Worm (Caenorhabditis elegans) whole organism, L4 larva: ENCODE measurements around the gene ten-1.

Source experiments
- F26F4.8 ChIP-seq: fragments of 200-800 bp; sonication (Bioruptor generic); conservative IDR thresholded peaks from 2 replicates; pipeline ENCODE4 v1.3.6; 2022; ENCODE audit warnings: missing genetic modification characterization, missing compliant biosample characterization
- F37D6.2 ChIP-seq: sonication (generic microtip); optimal IDR thresholded peaks from 2 replicates; lab custom pipeline; 2016; ENCODE audit warnings: mild to moderate bottlenecking, missing genetic modification characterization, missing compliant biosample characterization
- T20F7.1 ChIP-seq: fragments of 200-800 bp; sonication (Bioruptor generic); optimal IDR thresholded peaks from 2 replicates; lab custom pipeline; 2018; ENCODE audit warnings: mild to moderate bottlenecking, missing genetic modification characterization, missing compliant biosample characterization
- Y105C5A.15 ChIP-seq: fragments of 200-800 bp; sonication (Bioruptor generic); IDR thresholded peaks from 2 replicates; pipeline ENCODE4 v1.3.6; 2022; ENCODE audit warnings: missing genetic modification characterization, missing compliant biosample characterization
- Y5F2A.4 ChIP-seq: fragments of 200-800 bp; sonication (Bioruptor generic); optimal IDR thresholded peaks from 2 replicates; lab custom pipeline; 2018; ENCODE audit warnings: mild to moderate bottlenecking, missing genetic modification characterization, missing compliant biosample characterization
- ZK337.2 ChIP-seq: fragments of 200-800 bp; sonication (Bioruptor generic); IDR thresholded peaks from 2 replicates; pipeline ENCODE4 v1.3.6; 2022; ENCODE audit warnings: missing genetic modification reagents, missing genetic modification characterization, missing compliant biosample characterization
- aly-2 ChIP-seq: sonication (generic microtip); optimal IDR thresholded peaks from 2 replicates; lab custom pipeline; 2018; ENCODE audit warnings: missing biosample characterization, missing genetic modification characterization
- ceh-20 ChIP-seq: fragments of 200-800 bp; sonication (Bioruptor generic); IDR thresholded peaks from 2 replicates; pipeline ENCODE4 v1.3.6; 2022; ENCODE audit warnings: missing genetic modification reagents, missing genetic modification characterization, missing compliant biosample characterization
- ceh-82 ChIP-seq: sonication (generic microtip); optimal IDR thresholded peaks from 2 replicates; lab custom pipeline; 2017; ENCODE audit warnings: missing biosample characterization, missing genetic modification characterization
- cey-2 ChIP-seq: sonication (generic microtip); optimal IDR thresholded peaks from 3 replicates; lab custom pipeline; 2017; ENCODE audit warnings: missing genetic modification characterization, mild to moderate bottlenecking, missing compliant biosample characterization, antibody characterized with exemption, borderline replicate concordance; ENCODE audit not compliant: insufficient read depth
- ctbp-1 ChIP-seq: fragments of 200-800 bp; sonication (Bioruptor generic); IDR thresholded peaks from 2 replicates; pipeline ENCODE4 v1.3.6; 2022; ENCODE audit warnings: missing genetic modification reagents, missing genetic modification characterization, missing compliant biosample characterization
- daf-12 ChIP-seq: fragments of 150-350 bp; optimal IDR thresholded peaks from 2 replicates; lab custom pipeline; 2014; ENCODE audit warnings: missing biosample characterization, missing genetic modification reagents, missing genetic modification characterization
- daf-19 ChIP-seq: fragments of 200-800 bp; sonication (Bioruptor generic); conservative IDR thresholded peaks from 2 replicates; pipeline ENCODE4 v1.3.6; 2022; ENCODE audit warnings: missing genetic modification characterization, missing compliant biosample characterization
- daf-8 ChIP-seq: fragments of 200-800 bp; sonication (Bioruptor generic); IDR thresholded peaks from 2 replicates; pipeline ENCODE4 v1.3.6; 2022; ENCODE audit warnings: missing genetic modification characterization, missing compliant biosample characterization
- duxl-1 ChIP-seq: sonication (generic microtip); optimal IDR thresholded peaks from 2 replicates; lab custom pipeline; 2016; ENCODE audit warnings: mild to moderate bottlenecking, missing genetic modification characterization, moderate library complexity, missing compliant biosample characterization; ENCODE audit not compliant: poor library complexity
- dve-1 ChIP-seq: sonication (generic microtip); optimal IDR thresholded peaks from 2 replicates; lab custom pipeline; 2017; ENCODE audit warnings: antibody characterized with exemption, mild to moderate bottlenecking, missing genetic modification characterization, missing compliant biosample characterization; ENCODE audit not compliant: insufficient read depth
- egl-43 ChIP-seq: fragments of 200-800 bp; sonication (Bioruptor generic); IDR thresholded peaks from 2 replicates; pipeline ENCODE4 v1.3.6; 2022; ENCODE audit warnings: missing genetic modification reagents, missing genetic modification characterization, missing compliant biosample characterization
- gei-8 ChIP-seq: fragments of 200-800 bp; sonication (Bioruptor generic); optimal IDR thresholded peaks from 2 replicates; lab custom pipeline; 2018; ENCODE audit warnings: mild to moderate bottlenecking, missing genetic modification characterization, missing compliant biosample characterization
- hif-1 ChIP-seq, 2 experiments: sonication (generic microtip); optimal IDR thresholded peaks; 2 replicates each; lab custom pipeline; 2016 to 2017; ENCODE audit warnings: missing compliant biosample characterization in 2 of 2, missing genetic modification characterization in 2 of 2, missing genetic modification reagents in 2 of 2, missing genotype in 2 of 2, mild to moderate bottlenecking in 1 of 2
- hlh-11 ChIP-seq: fragments of 200-800 bp; sonication (Bioruptor generic); optimal IDR thresholded peaks from 2 replicates; lab custom pipeline; 2018; ENCODE audit warnings: mild to moderate bottlenecking, missing genetic modification characterization, missing compliant biosample characterization
- lin-1 ChIP-seq: fragments of 200-800 bp; sonication (Bioruptor generic); IDR thresholded peaks from 2 replicates; pipeline ENCODE4 v1.3.6; 2022; ENCODE audit warnings: missing genetic modification reagents, missing genetic modification characterization, missing compliant biosample characterization
- lin-13 ChIP-seq: fragments of 150-350 bp; optimal IDR thresholded peaks from 2 replicates; lab custom pipeline; 2014; ENCODE audit warnings: missing biosample characterization, missing genetic modification reagents, missing genetic modification characterization
- lin-29 ChIP-seq: fragments of 200-800 bp; sonication (Bioruptor generic); IDR thresholded peaks from 2 replicates; pipeline ENCODE4 v1.3.6; 2022; ENCODE audit warnings: missing genetic modification reagents, missing genetic modification characterization, missing compliant biosample characterization
- lsy-2 ChIP-seq, 2 experiments: fragments of 150-350 bp in 1 of 2; sonication (generic microtip) in 1 of 2; optimal IDR thresholded peaks; 2 replicates each; lab custom pipeline; 2014 to 2017; ENCODE audit warnings: missing biosample characterization in 2 of 2, missing genetic modification characterization in 2 of 2
- madf-9 ChIP-seq: fragments of 200-800 bp; sonication (Bioruptor generic); conservative IDR thresholded peaks from 2 replicates; pipeline ENCODE4 v1.3.6; 2022; ENCODE audit warnings: missing genetic modification reagents, missing genetic modification characterization, missing compliant biosample characterization
- mdl-1 ChIP-seq, 2 experiments: fragments of 150-350 bp in 1 of 2; sonication (generic microtip) in 1 of 2; optimal IDR thresholded peaks; 2 replicates each; lab custom pipeline; 2014 to 2017; ENCODE audit warnings: missing biosample characterization in 2 of 2, missing genetic modification characterization in 2 of 2
- mdt-29 ChIP-seq: fragments of 200-800 bp; sonication (Bioruptor generic); IDR thresholded peaks from 2 replicates; pipeline ENCODE4 v1.3.6; 2022; ENCODE audit warnings: missing genetic modification reagents, missing genetic modification characterization, missing compliant biosample characterization
- mes-2 ChIP-seq: sonication (generic microtip); optimal IDR thresholded peaks from 2 replicates; lab custom pipeline; 2016; ENCODE audit warnings: missing genotype, mild to moderate bottlenecking, missing genetic modification characterization, missing compliant biosample characterization; ENCODE audit not compliant: poor library complexity, severe bottlenecking
- nhr-111 ChIP-seq: fragments of 200-800 bp; sonication (Bioruptor generic); optimal IDR thresholded peaks from 2 replicates; lab custom pipeline; 2018; ENCODE audit warnings: mild to moderate bottlenecking, missing genetic modification characterization, missing compliant biosample characterization
- nhr-237 ChIP-seq: sonication (generic microtip); optimal IDR thresholded peaks from 2 replicates; lab custom pipeline; 2017; ENCODE audit warnings: missing biosample characterization, missing genetic modification characterization
- nhr-41 ChIP-seq: fragments of 200-800 bp; sonication (Bioruptor generic); IDR thresholded peaks from 2 replicates; pipeline ENCODE4 v1.3.6; 2022; ENCODE audit warnings: missing genetic modification reagents, missing genetic modification characterization, missing compliant biosample characterization
- nhr-48 ChIP-seq: sonication (generic microtip); optimal IDR thresholded peaks from 2 replicates; lab custom pipeline; 2016; ENCODE audit warnings: mild to moderate bottlenecking, missing genetic modification characterization, missing compliant biosample characterization
- nhr-76 ChIP-seq: fragments of 150-350 bp; optimal IDR thresholded peaks from 2 replicates; lab custom pipeline; 2014; ENCODE audit warnings: missing biosample characterization, missing genetic modification characterization
- pha-4 ChIP-seq, 2 experiments: fragments of 150-350 bp in 1 of 2; fragments of 200-800 bp in 1 of 2; sonication (Bioruptor generic) in 1 of 2; IDR thresholded peaks in 1 of 2; optimal IDR thresholded peaks in 1 of 2; 2 replicates each; pipeline versions ENCODE4 v1.3.6 to Lab custom; 2014 to 2022; ENCODE audit warnings: missing genetic modification characterization in 2 of 2, missing genetic modification reagents in 2 of 2, missing biosample characterization in 1 of 2, missing compliant biosample characterization in 1 of 2
- php-3 ChIP-seq: fragments of 200-800 bp; sonication (Bioruptor generic); IDR thresholded peaks from 2 replicates; pipeline ENCODE4 v1.3.6; 2022; ENCODE audit warnings: missing genetic modification reagents, missing genetic modification characterization, missing compliant biosample characterization
- pqm-1 ChIP-seq: sonication (generic microtip); optimal IDR thresholded peaks from 2 replicates; lab custom pipeline; 2017; ENCODE audit warnings: missing biosample characterization, missing genetic modification characterization
- set-16 ChIP-seq: fragments of 200-800 bp; sonication (Bioruptor generic); IDR thresholded peaks from 2 replicates; pipeline ENCODE4 v1.3.6; 2022; ENCODE audit warnings: missing genetic modification reagents, missing genetic modification characterization, missing compliant biosample characterization
- skn-1 ChIP-seq: fragments of 150-350 bp; optimal IDR thresholded peaks from 2 replicates; lab custom pipeline; 2014; ENCODE audit warnings: missing biosample characterization, missing genetic modification characterization
- snpc-4 ChIP-seq: fragments of 150-350 bp; optimal IDR thresholded peaks from 2 replicates; lab custom pipeline; 2014; ENCODE audit warnings: missing biosample characterization, missing genetic modification characterization
- spr-1 ChIP-seq: sonication (generic microtip); optimal IDR thresholded peaks from 2 replicates; lab custom pipeline; 2016; ENCODE audit warnings: mild to moderate bottlenecking, missing genetic modification characterization, missing compliant biosample characterization
- spr-3 ChIP-seq: fragments of 200-800 bp; sonication (Bioruptor generic); optimal IDR thresholded peaks from 2 replicates; lab custom pipeline; 2018; ENCODE audit warnings: mild to moderate bottlenecking, missing genetic modification characterization, missing compliant biosample characterization
- tag-97 ChIP-seq: fragments of 200-800 bp; sonication (Bioruptor generic); IDR thresholded peaks from 2 replicates; pipeline ENCODE4 v1.3.6; 2022; ENCODE audit warnings: missing genetic modification characterization, missing compliant biosample characterization
- tra-1 ChIP-seq: fragments of 200-800 bp; sonication (Bioruptor generic); IDR thresholded peaks from 2 replicates; pipeline ENCODE4 v1.3.6; 2022; ENCODE audit warnings: missing genetic modification reagents, missing genetic modification characterization, missing compliant biosample characterization
- unc-39 ChIP-seq: sonication (generic microtip); optimal IDR thresholded peaks from 2 replicates; lab custom pipeline; 2017; ENCODE audit warnings: missing biosample characterization, missing genetic modification characterization
- unc-62 ChIP-seq, 3 experiments: fragments of 150-350 bp in 1 of 3; sonication (generic microtip); optimal IDR thresholded peaks in 2 of 3; peaks in 1 of 3; 1 replicate in 1 of 3; 2 replicates in 2 of 3; lab custom pipeline; 2014 to 2017; ENCODE audit warnings: missing biosample characterization in 3 of 3, missing genetic modification characterization in 3 of 3, missing genetic modification reagents in 3 of 3, missing genotype in 1 of 3
- zag-1 ChIP-seq: fragments of 150-350 bp; optimal IDR thresholded peaks from 2 replicates; lab custom pipeline; 2014; ENCODE audit warnings: missing biosample characterization, missing genetic modification characterization
- zip-11 ChIP-seq: fragments of 200-800 bp; sonication (Bioruptor generic); IDR thresholded peaks from 2 replicates; pipeline ENCODE4 v1.3.6; 2022; ENCODE audit warnings: missing genetic modification characterization, missing compliant biosample characterization
- zip-2 ChIP-seq: fragments of 150-350 bp; optimal IDR thresholded peaks from 2 replicates; lab custom pipeline; 2014; ENCODE audit warnings: missing biosample characterization, missing genetic modification characterization
- ztf-11 ChIP-seq: fragments of 150-350 bp; optimal IDR thresholded peaks from 2 replicates; lab custom pipeline; 2014; ENCODE audit warnings: missing biosample characterization, missing genetic modification characterization

ten-1 gene

ce11 chrIII:6888497-6888896 is 67.8 kb downstream of the ten-1 start (continued):
- TF ChIP-seq zip-11 (GFP tag; lab: Robert Waterston, UW), result no peak
- TF ChIP-seq lin-1 (GFP tag; lab: Robert Waterston, UW), result peak; percentile 47
- no peak for TF ChIP-seq hif-1 (tag; optimal IDR thresholded peaks at IDR 0.05; lab: Kevin White, UChicago)
- peak; percentile 63 for TF ChIP-seq Y5F2A.4 (GFP tag; lab: Kevin White, UChicago)
- TF ChIP-seq nhr-111 (GFP tag; lab: Kevin White, UChicago), result no peak
- TF ChIP-seq mes-2 (tag; lab: Kevin White, UChicago), result peak; percentile 60
- no peak for TF ChIP-seq T20F7.1 (GFP tag; lab: Kevin White, UChicago)
- TF ChIP-seq lin-13 (GFP tag; lab: Kevin White, UChicago), result peak; percentile 46
- peak; percentile 45 for TF ChIP-seq nhr-48 (tag; lab: Kevin White, UChicago)
- no peak for TF ChIP-seq daf-12 (tag; lab: Kevin White, UChicago)
- no peak for TF ChIP-seq php-3 (GFP tag; lab: Robert Waterston, UW)
- no peak for TF ChIP-seq cey-2 (tag; lab: Kevin White, UChicago)
- TF ChIP-seq mdl-1 (tag; optimal IDR thresholded peaks at IDR 0.05; lab: Kevin White, UChicago), result peak in 1 of 2 experiments; percentile 40
- peak; percentile 43 for TF ChIP-seq dve-1 (tag; lab: Kevin White, UChicago)
- no peak for TF ChIP-seq ZK337.2 (GFP tag; lab: Robert Waterston, UW)
- TF ChIP-seq pqm-1, result no peak
- TF ChIP-seq pha-4 (GFP tag; IDR thresholded peaks at IDR 0.05; lab: Robert Waterston, UW), result peak; percentile 66; the same call in 1 of the 2 replicates
- TF ChIP-seq pha-4 (tag; optimal IDR thresholded peaks at IDR 0.05; lab: Kevin White, UChicago), result no peak
- peak; percentile 19 for TF ChIP-seq spr-3
- TF ChIP-seq ctbp-1 (GFP tag; lab: Robert Waterston, UW), result peak; percentile 73; the same call in 1 of the 2 replicates
- TF ChIP-seq nhr-76 (tag; lab: Kevin White, UChicago), result no peak
- TF ChIP-seq gei-8 (GFP tag; lab: Kevin White, UChicago), result no peak
- peak in 1 of 2 experiments; percentile 48 for TF ChIP-seq lsy-2 (tag; optimal IDR thresholded peaks at IDR 0.05; lab: Kevin White, UChicago)
- peak; percentile 77 for TF ChIP-seq tra-1 (GFP tag; lab: Robert Waterston, UW)
- no peak for TF ChIP-seq aly-2 (tag; lab: Kevin White, UChicago)
- TF ChIP-seq spr-1 (tag; lab: Kevin White, UChicago), result no peak
- no peak for TF ChIP-seq tag-97
- TF ChIP-seq egl-43 (GFP tag; lab: Robert Waterston, UW), result peak; percentile 84
- no peak for TF ChIP-seq ceh-82
- TF ChIP-seq hlh-11 (tag; lab: Kevin White, UChicago), result peak; percentile 29
- peak; percentile 80 for TF ChIP-seq madf-9 (GFP tag; lab: Robert Waterston, UW)
- TF ChIP-seq unc-39 (tag; lab: Kevin White, UChicago), result no peak
- TF ChIP-seq daf-8 (GFP tag; lab: Robert Waterston, UW), result no peak
- TF ChIP-seq zip-2 (tag; lab: Kevin White, UChicago), result peak; percentile 66
- TF ChIP-seq F26F4.8 (GFP tag; lab: Robert Waterston, UW), result peak; percentile 73
- no peak for TF ChIP-seq nhr-237
- TF ChIP-seq lin-29 (GFP tag; lab: Robert Waterston, UW), result 0 out of 2 replicates have a peak, but pooled peaks have one; percentile 25
- TF ChIP-seq ceh-20 (GFP tag; lab: Robert Waterston, UW), result peak; percentile 33; the same call in 1 of the 2 replicates
- TF ChIP-seq mdt-29 (GFP tag; lab: Robert Waterston, UW), result no peak
- no peak for TF ChIP-seq snpc-4 (tag; lab: Kevin White, UChicago)
- TF ChIP-seq daf-19 (GFP tag; lab: Robert Waterston, UW), result peak; percentile 76; the same call in 1 of the 2 replicates
- no peak for TF ChIP-seq nhr-41 (GFP tag; lab: Robert Waterston, UW)
- TF ChIP-seq skn-1 (tag; lab: Kevin White, UChicago), result no peak
- TF ChIP-seq Y105C5A.15, result peak; percentile 79; the same call in 1 of the 2 replicates
- no peak for TF ChIP-seq ztf-11
- peak in 1 of 2 experiments; percentile 7 for TF ChIP-seq unc-62 (GFP tag; optimal IDR thresholded peaks at IDR 0.05 in 1 of 2; lab: Kevin White, UChicago)
- no peak for TF ChIP-seq unc-62 (tag; optimal IDR thresholded peaks at IDR 0.05; lab: Kevin White, UChicago)
- TF ChIP-seq zag-1 (tag; lab: Kevin White, UChicago), result no peak
- TF ChIP-seq duxl-1 (tag; lab: Kevin White, UChicago), result peak; percentile 25
- TF ChIP-seq set-16 (GFP tag; lab: Robert Waterston, UW), result no peak
- TF ChIP-seq F37D6.2 (tag; lab: Kevin White, UChicago), result peak; percentile 18
